Fruit fly (Drosophila melanogaster) whole organism, adult: ENCODE results near the gene Jon74E.

Experiments used
- CG11617 ChIP-seq: fragments of 200-800 bp; sonication (Bioruptor generic); optimal IDR thresholded peaks from 2 replicates; lab custom pipeline; 2017; ENCODE audit warnings: mild to moderate bottlenecking, missing biosample characterization, missing genetic modification reagents, missing genetic modification characterization
- CG12768 ChIP-seq: fragments of 200-800 bp; sonication (Bioruptor generic); optimal IDR thresholded peaks from 2 replicates; lab custom pipeline; 2017; ENCODE audit warnings: missing biosample characterization, missing genetic modification characterization, mild to moderate bottlenecking, moderate library complexity, missing genetic modification reagents
- CG14711 ChIP-seq: fragments of 200-800 bp; sonication (Bioruptor generic); optimal IDR thresholded peaks from 2 replicates; lab custom pipeline; 2018; ENCODE audit warnings: missing biosample characterization, mild to moderate bottlenecking, missing genetic modification characterization, moderate library complexity
- CG1620 ChIP-seq: fragments of 200-800 bp; sonication (Bioruptor generic); optimal IDR thresholded peaks from 2 replicates; lab custom pipeline; 2016; ENCODE audit warnings: missing biosample characterization, missing genetic modification characterization
- CG33017 ChIP-seq: fragments of 200-800 bp; sonication (Bioruptor generic); optimal IDR thresholded peaks from 2 replicates; lab custom pipeline; 2018; ENCODE audit warnings: missing biosample characterization, mild to moderate bottlenecking, missing genetic modification characterization, moderate library complexity
- CG5204 ChIP-seq: fragments of 200-800 bp; sonication (Bioruptor generic); optimal IDR thresholded peaks from 2 replicates; lab custom pipeline; 2016; ENCODE audit warnings: missing biosample characterization, missing genetic modification characterization
- CG7045 ChIP-seq: fragments of 200-800 bp; sonication (Bioruptor generic); optimal IDR thresholded peaks from 2 replicates; lab custom pipeline; 2017; ENCODE audit warnings: missing biosample characterization, mild to moderate bottlenecking, missing genetic modification characterization
- CG7101 ChIP-seq: fragments of 200-800 bp; sonication (Bioruptor generic); optimal IDR thresholded peaks from 2 replicates; lab custom pipeline; 2018; ENCODE audit warnings: missing biosample characterization, mild to moderate bottlenecking, missing genetic modification characterization, moderate library complexity
- Clk ChIP-seq: fragments of 200-800 bp; sonication (Bioruptor generic); optimal IDR thresholded peaks from 2 replicates; lab custom pipeline; 2017; ENCODE audit warnings: missing biosample characterization, missing genetic modification characterization
- Crg-1 ChIP-seq: fragments of 200-800 bp; sonication (Bioruptor generic); optimal IDR thresholded peaks from 2 replicates; lab custom pipeline; 2016; ENCODE audit warnings: missing biosample characterization, missing genetic modification characterization
- Hr96 ChIP-seq: fragments of 200-800 bp; sonication (Bioruptor generic); optimal IDR thresholded peaks from 2 replicates; lab custom pipeline; 2016; ENCODE audit warnings: missing biosample characterization, missing genetic modification characterization
- Mnt ChIP-seq: fragments of 200-800 bp; sonication (Bioruptor generic); optimal IDR thresholded peaks from 2 replicates; lab custom pipeline; 2016; ENCODE audit warnings: missing biosample characterization, mild to moderate bottlenecking, missing genetic modification characterization
- bab1 ChIP-seq: fragments of 200-800 bp; sonication (Bioruptor generic); optimal IDR thresholded peaks from 3 replicates; lab custom pipeline; 2019; ENCODE audit warnings: missing biosample characterization, mild to moderate bottlenecking, missing genetic modification characterization, moderate library complexity
- cic ChIP-seq: fragments of 200-800 bp; sonication (Bioruptor generic); optimal IDR thresholded peaks from 2 replicates; lab custom pipeline; 2017; ENCODE audit warnings: missing biosample characterization, mild to moderate bottlenecking, missing genetic modification characterization, moderate library complexity
- cnc ChIP-seq, 2 experiments: fragments of >200 bp; optimal IDR thresholded peaks; 2 replicates each; lab custom pipeline; 2017
- kay ChIP-seq: fragments of 200-800 bp; sonication (Bioruptor generic); peaks from one replicate; lab custom pipeline; 2016; ENCODE audit warnings: missing biosample characterization, missing genetic modification characterization, borderline replicate concordance
- ovo ChIP-seq: fragments of 200-800 bp; sonication (Bioruptor generic); optimal IDR thresholded peaks from 2 replicates; lab custom pipeline; 2016; ENCODE audit warnings: missing biosample characterization, missing genetic modification characterization
- pad ChIP-seq: fragments of 200-800 bp; sonication (Bioruptor generic); optimal IDR thresholded peaks from 3 replicates; lab custom pipeline; 2017; ENCODE audit warnings: missing biosample characterization, missing genetic modification characterization, mild to moderate bottlenecking, moderate library complexity, missing genetic modification reagents
- tj ChIP-seq: fragments of 200-800 bp; sonication (Bioruptor generic); optimal IDR thresholded peaks from 3 replicates; lab custom pipeline; 2017; ENCODE audit warnings: missing biosample characterization, mild to moderate bottlenecking, missing genetic modification characterization, moderate library complexity
- toe ChIP-seq: fragments of 200-800 bp; sonication (Bioruptor generic); optimal IDR thresholded peaks from 2 replicates; lab custom pipeline; 2016; ENCODE audit warnings: missing biosample characterization, missing genetic modification characterization

Gene Jon74E

DNA sequence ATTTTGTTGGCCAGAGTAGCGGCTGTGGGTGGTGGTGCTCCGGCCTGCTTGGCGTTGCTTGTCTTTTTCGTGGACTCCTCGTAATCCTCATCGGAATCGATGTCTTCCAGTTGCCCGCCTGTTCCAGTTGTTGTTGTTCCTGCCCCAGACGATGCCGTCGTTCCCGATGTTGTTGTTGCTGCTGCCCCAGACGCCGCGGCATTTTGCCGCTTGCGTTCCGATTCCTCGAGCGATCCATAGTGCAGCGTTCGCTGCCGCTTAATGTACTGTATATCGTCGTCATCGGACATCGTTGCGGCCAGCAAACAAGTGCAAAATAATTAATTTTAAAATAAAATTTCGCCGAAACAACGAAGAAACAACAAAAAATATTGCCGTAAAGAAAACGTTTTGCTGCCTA is 35.4 kb downstream of the Jon74E start:
- TF ChIP-seq Hr96, result no peak
- no peak for TF ChIP-seq CG11617 (GFP tag; lab: Kevin White, UChicago)
- no peak for TF ChIP-seq tj (GFP tag; lab: Kevin White, UChicago)
- TF ChIP-seq bab1 (GFP tag; lab: Kevin White, UChicago), result no peak
- no peak for TF ChIP-seq cnc (optimal IDR thresholded peaks at IDR 0.05; lab: Kevin White, UChicago)
- TF ChIP-seq kay (GFP tag; lab: Kevin White, UChicago), result no peak
- TF ChIP-seq CG33017, result no peak
- no peak for TF ChIP-seq CG12768 (GFP tag; lab: Kevin White, UChicago)
- no peak for TF ChIP-seq CG5204 (GFP tag; lab: Kevin White, UChicago)
- TF ChIP-seq toe (GFP tag; lab: Kevin White, UChicago), result no peak
- no peak for TF ChIP-seq CG7045 (GFP tag; lab: Kevin White, UChicago)

DNA sequence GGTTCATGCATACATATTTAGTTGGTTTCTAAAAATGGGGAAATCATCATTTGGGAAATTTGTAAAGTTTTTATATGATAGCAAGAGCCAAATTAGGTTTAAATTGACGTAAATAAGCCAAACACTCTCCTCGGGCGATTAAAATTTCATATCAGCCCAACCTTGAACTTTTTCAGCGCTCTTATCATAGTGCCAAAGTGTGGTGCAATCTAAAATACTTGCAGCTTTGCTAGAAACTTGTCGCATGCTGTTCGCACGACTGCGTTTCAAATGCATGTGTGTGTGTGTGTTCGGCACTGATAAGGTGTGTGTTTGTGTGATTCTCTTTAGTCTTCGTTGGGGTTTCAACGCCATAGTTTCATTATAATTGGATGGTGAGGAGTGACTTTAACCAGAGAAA is 42.1 kb downstream of the Jon74E start:
- TF ChIP-seq tj (GFP tag; lab: Kevin White, UChicago) (no peak), CG12768 (GFP tag; lab: Kevin White, UChicago) (no peak), Clk (GFP tag; lab: Kevin White, UChicago) (no peak), CG14711 (tag; lab: Kevin White, UChicago) (no peak), CG1620 (no peak), CG7101 (tag; lab: Kevin White, UChicago) (no peak), ovo (GFP tag; lab: Kevin White, UChicago) (no peak), cic (no peak), bab1 (GFP tag; lab: Kevin White, UChicago) (no peak), Hr96 (no peak), toe (GFP tag; lab: Kevin White, UChicago) (no peak), CG11617 (GFP tag; lab: Kevin White, UChicago) (no peak)

DNA sequence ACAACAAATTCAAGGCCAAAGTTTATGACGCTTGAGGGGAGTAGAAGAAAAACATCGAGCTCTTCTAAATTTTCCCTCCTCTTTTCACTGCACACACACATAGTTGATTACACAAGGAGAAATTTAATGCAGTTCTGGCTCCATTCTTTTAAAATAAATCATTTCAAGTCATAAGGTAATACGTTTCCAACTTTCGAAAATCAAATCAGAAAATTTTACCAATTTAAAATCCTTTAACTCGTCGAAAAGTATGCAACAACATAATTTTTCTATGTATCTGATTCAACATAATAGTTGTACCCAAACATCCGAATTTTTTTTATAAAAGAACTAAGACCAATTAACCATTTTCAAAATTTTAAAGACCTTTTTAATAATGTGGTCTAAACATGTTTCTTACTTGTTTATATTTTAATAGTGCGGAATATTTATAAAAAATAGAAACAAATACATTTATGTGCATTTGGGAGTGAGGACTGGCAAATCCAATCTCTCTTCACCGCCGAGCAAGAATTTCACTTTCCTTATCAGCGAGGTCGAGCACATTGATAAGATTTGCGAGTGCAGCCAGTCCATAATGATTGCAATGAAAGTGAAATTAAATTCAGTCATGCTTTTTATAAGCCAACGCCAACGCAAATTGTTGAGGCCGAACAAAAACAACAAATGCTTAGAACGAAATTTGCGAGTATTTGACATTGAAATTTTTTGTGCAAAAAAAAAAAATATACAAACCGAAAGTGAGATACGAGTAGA is 42.7 kb downstream of the Jon74E start:
- TF ChIP-seq CG12768 (GFP tag; lab: Kevin White, UChicago), result no peak
- no peak for TF ChIP-seq tj (GFP tag; lab: Kevin White, UChicago)
- TF ChIP-seq pad (GFP tag; lab: Kevin White, UChicago), result no peak
- no peak for TF ChIP-seq Mnt (GFP tag; lab: Kevin White, UChicago)
- no peak for TF ChIP-seq CG1620
- TF ChIP-seq CG11617 (GFP tag; lab: Kevin White, UChicago), result no peak
- TF ChIP-seq Crg-1 (GFP tag; lab: Kevin White, UChicago), result no peak
- no peak for TF ChIP-seq CG7045 (GFP tag; lab: Kevin White, UChicago)
- no peak for TF ChIP-seq ovo (GFP tag; lab: Kevin White, UChicago)
- TF ChIP-seq cic, result no peak
- TF ChIP-seq cnc (optimal IDR thresholded peaks at IDR 0.05; lab: Kevin White, UChicago), result no peak
- no peak for TF ChIP-seq kay (GFP tag; lab: Kevin White, UChicago)
- no peak for TF ChIP-seq toe (GFP tag; lab: Kevin White, UChicago)
- no peak for TF ChIP-seq CG33017
- TF ChIP-seq CG5204 (GFP tag; lab: Kevin White, UChicago), result no peak
- no peak for TF ChIP-seq bab1 (GFP tag; lab: Kevin White, UChicago)

DNA sequence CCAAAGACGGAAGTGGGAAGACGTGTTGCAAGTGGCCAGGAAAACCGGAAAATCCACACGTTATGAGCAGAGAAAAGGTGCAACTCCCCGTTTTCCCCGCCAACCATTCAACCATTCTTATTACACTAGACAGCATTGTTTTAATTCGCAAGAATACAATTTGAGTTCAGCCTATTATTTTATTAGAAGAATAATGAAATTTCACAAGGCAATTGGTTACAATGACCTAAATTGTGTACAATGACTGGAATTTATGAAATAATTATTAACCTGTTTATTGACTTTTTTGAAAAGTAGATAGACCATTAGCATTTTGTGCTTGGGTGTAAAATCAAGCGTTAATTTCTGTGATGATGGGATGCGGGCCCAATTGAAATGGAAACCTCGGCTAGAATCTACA is 44.4 kb downstream of the Jon74E start:
- TF ChIP-seq kay (GFP tag; lab: Kevin White, UChicago), result no peak
- no peak for TF ChIP-seq CG33017
- TF ChIP-seq ovo (GFP tag; lab: Kevin White, UChicago), result no peak
- no peak for TF ChIP-seq Crg-1 (GFP tag; lab: Kevin White, UChicago)
- TF ChIP-seq cic, result no peak
- no peak for TF ChIP-seq CG12768 (GFP tag; lab: Kevin White, UChicago)
- TF ChIP-seq Mnt (GFP tag; lab: Kevin White, UChicago), result no peak
- TF ChIP-seq CG7101 (tag; lab: Kevin White, UChicago), result no peak
- no peak for TF ChIP-seq CG11617 (GFP tag; lab: Kevin White, UChicago)
- no peak for TF ChIP-seq toe (GFP tag; lab: Kevin White, UChicago)
- TF ChIP-seq Hr96, result no peak
- no peak for TF ChIP-seq cnc (optimal IDR thresholded peaks at IDR 0.05; lab: Kevin White, UChicago)
- TF ChIP-seq bab1 (GFP tag; lab: Kevin White, UChicago), result no peak
- TF ChIP-seq tj (GFP tag; lab: Kevin White, UChicago), result no peak

DNA sequence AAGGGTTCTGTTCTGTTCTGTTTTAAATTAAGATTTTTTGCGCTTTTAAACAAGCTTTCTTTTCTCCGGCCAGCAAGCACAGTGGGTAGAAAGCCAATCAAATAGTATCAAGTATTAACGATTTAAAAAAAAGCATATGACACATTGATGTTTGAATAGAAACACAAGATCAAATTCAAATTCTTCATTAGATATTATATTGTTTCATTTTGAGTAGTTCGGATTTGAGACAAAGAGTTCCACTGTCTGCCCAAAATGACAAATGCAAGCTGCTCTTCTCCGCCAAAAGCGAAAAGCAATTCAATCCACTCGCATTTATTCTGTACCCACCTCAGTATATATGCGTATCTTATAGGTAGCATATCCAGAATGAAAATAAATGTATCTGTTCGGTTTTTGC is 46.7 kb downstream of the Jon74E start:
- no peak for TF ChIP-seq Hr96
- no peak for TF ChIP-seq tj (GFP tag; lab: Kevin White, UChicago)
- TF ChIP-seq CG33017, result no peak
- no peak for TF ChIP-seq Clk (GFP tag; lab: Kevin White, UChicago)
- TF ChIP-seq cic, result no peak
- TF ChIP-seq CG7101 (tag; lab: Kevin White, UChicago), result no peak
- TF ChIP-seq CG7045 (GFP tag; lab: Kevin White, UChicago), result no peak
- no peak for TF ChIP-seq Mnt (GFP tag; lab: Kevin White, UChicago)
- TF ChIP-seq CG11617 (GFP tag; lab: Kevin White, UChicago), result no peak
- no peak for TF ChIP-seq CG12768 (GFP tag; lab: Kevin White, UChicago)

DNA sequence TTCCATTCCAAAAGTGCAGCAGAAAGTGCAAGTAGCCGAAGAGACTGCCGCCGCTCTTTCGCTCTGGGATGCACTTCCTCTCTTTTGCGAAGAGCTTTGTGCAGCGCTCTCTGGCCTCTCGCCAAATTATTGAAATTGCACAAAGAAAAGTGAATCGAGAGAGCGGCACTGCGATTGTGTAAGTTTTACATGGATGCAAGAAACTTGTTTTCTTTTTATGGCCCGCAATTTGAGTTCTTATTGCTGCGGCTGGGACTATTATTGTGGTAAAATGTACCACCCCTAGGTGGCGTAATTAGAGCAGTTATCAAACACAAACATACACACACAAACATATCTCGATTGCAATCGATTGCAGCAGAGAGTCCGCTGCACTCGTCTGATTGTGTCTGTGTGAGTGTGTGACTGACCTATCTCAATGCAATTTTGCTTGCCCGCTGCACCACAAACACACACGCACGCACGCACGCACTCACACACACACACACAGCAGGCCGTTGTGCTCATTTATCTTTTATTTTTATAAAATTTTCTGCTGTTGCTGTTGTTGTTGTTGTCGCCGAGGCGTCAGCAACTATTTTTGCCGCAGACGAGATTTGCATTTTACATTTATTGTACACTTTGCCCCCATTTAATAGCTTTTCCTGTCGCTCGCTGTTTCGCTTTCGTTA is 48.5 kb downstream of the Jon74E start:
- TF ChIP-seq Hr96 (no peak), kay (GFP tag; lab: Kevin White, UChicago) (peak; percentile 20), tj (GFP tag; lab: Kevin White, UChicago) (peak; percentile 15)
